Fruit fly (Drosophila melanogaster) S2 (cell line): ENCODE data around the gene Cfp1.

ENCODE experiments used
- CG8478 ChIP-seq: fragments of >200 bp; optimal IDR thresholded peaks from 2 replicates; lab custom pipeline; 2018
- CTCF ChIP-seq, 2 experiments: fragments of >200 bp; optimal IDR thresholded peaks; 2 replicates each; lab custom pipeline; 2018

DNA sequence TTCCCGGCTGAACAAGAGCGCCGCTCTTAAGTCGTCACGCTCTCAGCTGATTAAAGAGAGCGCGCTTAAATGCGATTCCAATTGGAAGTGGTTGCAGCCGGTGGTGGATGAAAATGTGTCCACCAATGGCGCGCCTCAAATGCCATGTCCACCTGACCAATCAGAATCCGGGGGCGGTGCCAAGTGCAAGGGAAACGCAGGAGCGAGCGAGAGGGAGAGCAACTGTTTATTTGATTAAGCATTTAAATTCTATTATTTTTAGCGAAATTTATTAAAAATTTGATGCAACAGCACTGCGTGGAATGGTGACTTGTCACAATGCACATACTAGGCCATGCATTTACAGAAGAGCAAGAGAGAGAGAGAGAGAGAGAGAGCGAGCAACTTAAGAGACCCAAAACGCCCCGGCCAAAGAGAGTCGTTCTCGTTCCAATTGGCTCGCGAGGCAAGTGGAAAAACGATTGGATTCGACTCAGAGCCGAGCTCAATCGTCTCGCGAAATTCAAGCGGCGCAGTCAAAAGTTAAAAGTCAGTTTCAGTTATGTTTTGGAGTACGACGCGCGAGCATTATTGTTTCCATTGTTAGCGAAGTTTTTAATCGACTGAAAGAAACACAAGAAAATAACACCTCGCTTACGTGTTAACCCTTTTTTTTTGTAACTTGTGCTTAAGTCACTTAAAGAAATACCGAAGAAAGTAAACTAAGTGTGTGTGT is 11.4 kb upstream of the Cfp1 start, which contains the start of gene lz:
- TF ChIP-seq CTCF (optimal IDR thresholded peaks at IDR 0.05; lab: Kevin White, UChicago), result no peak
- TF ChIP-seq CG8478, result no peak
